Fruit fly (Drosophila melanogaster) Kc167 (cell line): ENCODE results near the gene CG42324.

Experiments used
- Myc ChIP-seq: fragments of >200 bp; optimal IDR thresholded peaks from 2 replicates; lab custom pipeline; 2017; ENCODE audit warnings: missing external identifiers
- Sin3A ChIP-seq: fragments of >200 bp; optimal IDR thresholded peaks from 2 replicates; lab custom pipeline; 2018; ENCODE audit warnings: missing external identifiers
- h ChIP-seq: fragments of >200 bp; optimal IDR thresholded peaks from 3 replicates; lab custom pipeline; 2018; ENCODE audit warnings: missing external identifiers
- insv ChIP-seq: fragments of >200 bp; optimal IDR thresholded peaks from 3 replicates; lab custom pipeline; 2018; ENCODE audit warnings: missing external identifiers
- psq ChIP-seq: fragments of >200 bp; optimal IDR thresholded peaks from 2 replicates; lab custom pipeline; 2017; ENCODE audit warnings: missing external identifiers

dm6 chr3L:3456009-3456566 lies 16.2 kb upstream of the CG42324 start:
- no peak for TF ChIP-seq psq (lab: Kevin White, UChicago)
- TF ChIP-seq Myc (lab: Kevin White, UChicago) = no peak
- TF ChIP-seq Sin3A (lab: Kevin White, UChicago) = no peak
- TF ChIP-seq h (lab: Kevin White, UChicago) = no peak
- no peak for TF ChIP-seq insv
